Fruit fly (Drosophila melanogaster) whole organism, embryonic: Measurements from ENCODE around the gene Paris.

Source experiments
- Atf3 ChIP-seq: fragments of 200-800 bp; sonication (Bioruptor generic); optimal IDR thresholded peaks from 3 replicates; lab custom pipeline; 2016; ENCODE audit warnings: missing biosample characterization, missing genetic modification characterization
- B-H2 ChIP-seq: fragments of 200-800 bp; sonication (Bioruptor generic); optimal IDR thresholded peaks from 2 replicates; lab custom pipeline; 2018; ENCODE audit warnings: missing biosample characterization, mild to moderate bottlenecking, missing genetic modification characterization
- Bdp1 ChIP-seq: fragments of 200-800 bp; sonication (Bioruptor generic); optimal IDR thresholded peaks from 3 replicates; lab custom pipeline; 2016; ENCODE audit warnings: missing biosample characterization, missing genetic modification characterization
- BtbVII ChIP-seq: fragments of 200-800 bp; sonication (Bioruptor generic); optimal IDR thresholded peaks from 3 replicates; lab custom pipeline; 2017; ENCODE audit warnings: missing biosample characterization, mild to moderate bottlenecking, missing genetic modification characterization
- C15 ChIP-seq: fragments of 200-800 bp; sonication (Bioruptor generic); IDR thresholded peaks from 3 replicates; pipeline ENCODE4 v1.3.6; 2022; ENCODE audit warnings: missing biosample characterization, missing genetic modification characterization
- CG10431 ChIP-seq: fragments of 200-800 bp; sonication (Bioruptor generic); optimal IDR thresholded peaks from 3 replicates; lab custom pipeline; 2018; ENCODE audit warnings: missing biosample characterization, mild to moderate bottlenecking, missing genetic modification characterization
- CG11696 ChIP-seq: fragments of 200-800 bp; sonication (Bioruptor generic); IDR thresholded peaks from 2 replicates; pipeline ENCODE4 v1.3.6; 2022; ENCODE audit warnings: missing biosample characterization, missing genetic modification characterization
- CG12299 ChIP-seq: fragments of 200-800 bp; sonication (Bioruptor generic); optimal IDR thresholded peaks from 2 replicates; lab custom pipeline; 2018; ENCODE audit warnings: missing biosample characterization, mild to moderate bottlenecking, missing genetic modification characterization
- CG1233 ChIP-seq: fragments of 200-800 bp; sonication (Bioruptor generic); optimal IDR thresholded peaks from 4 replicates; lab custom pipeline; 2018; ENCODE audit warnings: missing biosample characterization, mild to moderate bottlenecking, missing genetic modification characterization
- CG14710 ChIP-seq: fragments of 200-800 bp; sonication (Bioruptor generic); optimal IDR thresholded peaks from 3 replicates; lab custom pipeline; 2019; ENCODE audit warnings: missing biosample characterization, mild to moderate bottlenecking, missing genetic modification characterization, moderate library complexity
- CG15601 ChIP-seq: fragments of 200-800 bp; sonication (Bioruptor generic); optimal IDR thresholded peaks from 3 replicates; lab custom pipeline; 2019; ENCODE audit warnings: missing biosample characterization, mild to moderate bottlenecking, missing genetic modification characterization, moderate library complexity
- CG16863 ChIP-seq: fragments of 200-800 bp; sonication (Bioruptor generic); optimal IDR thresholded peaks from 3 replicates; lab custom pipeline; 2016; ENCODE audit warnings: missing biosample characterization, missing genetic modification characterization
- CG17612 ChIP-seq: fragments of 200-800 bp; sonication (Bioruptor generic); IDR thresholded peaks from 2 replicates; pipeline ENCODE4 v1.3.6; 2022; ENCODE audit warnings: missing biosample characterization, missing genetic modification characterization
- CG2120 ChIP-seq: fragments of 200-800 bp; sonication (Bioruptor generic); optimal IDR thresholded peaks from 3 replicates; lab custom pipeline; 2016; ENCODE audit warnings: missing biosample characterization, missing genetic modification characterization
- CG2199 ChIP-seq: fragments of 200-800 bp; sonication (Bioruptor generic); IDR thresholded peaks from 3 replicates; pipeline ENCODE4 v1.3.6; 2022; ENCODE audit warnings: missing biosample characterization, missing genetic modification characterization
- CG31365 ChIP-seq: fragments of 200-800 bp; sonication (Bioruptor generic); optimal IDR thresholded peaks from 2 replicates; lab custom pipeline; 2018; ENCODE audit warnings: missing biosample characterization, mild to moderate bottlenecking, missing genetic modification characterization
- CG31441 ChIP-seq: fragments of 200-800 bp; sonication (Bioruptor generic); IDR thresholded peaks from 2 replicates; pipeline ENCODE4 v1.3.6; 2022; ENCODE audit warnings: missing biosample characterization, missing genetic modification characterization
- CG34422 ChIP-seq: fragments of 200-800 bp; sonication (Bioruptor generic); IDR thresholded peaks from 3 replicates; pipeline ENCODE4 v1.3.6; 2022; ENCODE audit warnings: missing biosample characterization, missing genetic modification characterization
- CG3838 ChIP-seq: fragments of 200-800 bp; sonication (Bioruptor generic); optimal IDR thresholded peaks from 3 replicates; lab custom pipeline; 2016; ENCODE audit warnings: missing biosample characterization, missing genetic modification characterization
- CG6654 ChIP-seq: fragments of 200-800 bp; sonication (Bioruptor generic); optimal IDR thresholded peaks from 2 replicates; lab custom pipeline; 2017; ENCODE audit warnings: missing biosample characterization, mild to moderate bottlenecking, missing genetic modification characterization
- CG6813 ChIP-seq: fragments of 200-800 bp; sonication (Bioruptor generic); optimal IDR thresholded peaks from 2 replicates; lab custom pipeline; 2017; ENCODE audit warnings: missing biosample characterization, missing genetic modification characterization, mild to moderate bottlenecking, moderate library complexity, missing genetic modification reagents
- CG8290 ChIP-seq, 3 experiments: fragments of 200-800 bp; sonication (Bioruptor generic); optimal IDR thresholded peaks; 2 replicates each; lab custom pipeline; 2016 to 2019; ENCODE audit warnings: missing biosample characterization in 3 of 3, missing genetic modification characterization in 3 of 3, mild to moderate bottlenecking in 2 of 3, moderate library complexity in 1 of 3
- CG8765 ChIP-seq: fragments of 200-800 bp; sonication (Bioruptor generic); IDR thresholded peaks from 2 replicates; pipeline ENCODE4 v1.3.6; 2022; ENCODE audit warnings: missing biosample characterization, missing genetic modification characterization
- CG9727 ChIP-seq: fragments of 200-800 bp; sonication (Bioruptor generic); optimal IDR thresholded peaks from 3 replicates; lab custom pipeline; 2017; ENCODE audit warnings: missing biosample characterization, mild to moderate bottlenecking, missing genetic modification characterization
- CTCF ChIP-seq: fragments of 200-800 bp; sonication (Bioruptor generic); optimal IDR thresholded peaks from 2 replicates; lab custom pipeline; 2017; ENCODE audit warnings: missing biosample characterization, mild to moderate bottlenecking, missing genetic modification characterization, moderate library complexity
- Dek ChIP-seq: fragments of 200-800 bp; sonication (Bioruptor generic); optimal IDR thresholded peaks from 3 replicates; lab custom pipeline; 2019; ENCODE audit warnings: missing biosample characterization, mild to moderate bottlenecking, missing genetic modification characterization, moderate library complexity
- Dref ChIP-seq: fragments of 200-800 bp; sonication (Bioruptor generic); IDR thresholded peaks from 2 replicates; pipeline ENCODE4 v1.3.6; 2022; ENCODE audit warnings: missing biosample characterization, missing genetic modification characterization
- ERR ChIP-seq: fragments of 200-800 bp; sonication (Bioruptor generic); optimal IDR thresholded peaks from 2 replicates; lab custom pipeline; 2016; ENCODE audit warnings: missing biosample characterization, missing genetic modification characterization
- GATAe ChIP-seq: fragments of 200-800 bp; sonication (Bioruptor generic); conservative IDR thresholded peaks from 2 replicates; pipeline ENCODE4 v1.3.6; 2022; ENCODE audit warnings: missing biosample characterization, missing genetic modification characterization
- Gsc ChIP-seq: fragments of 200-800 bp; sonication (Bioruptor generic); IDR thresholded peaks from 2 replicates; pipeline ENCODE4 v1.3.6; 2022; ENCODE audit warnings: missing biosample characterization, missing genetic modification characterization
- H15 ChIP-seq: fragments of 200-800 bp; sonication (Bioruptor generic); IDR thresholded peaks from 3 replicates; pipeline ENCODE4 v1.3.6; 2022; ENCODE audit warnings: missing biosample characterization, missing genetic modification characterization
- HmgD ChIP-seq: fragments of 200-800 bp; sonication (Bioruptor generic); optimal IDR thresholded peaks from 3 replicates; lab custom pipeline; 2016; ENCODE audit warnings: missing biosample characterization, missing genetic modification characterization
- HmgZ ChIP-seq: fragments of 200-800 bp; sonication (Bioruptor generic); optimal IDR thresholded peaks from 2 replicates; lab custom pipeline; 2018; ENCODE audit warnings: missing biosample characterization, mild to moderate bottlenecking, missing genetic modification characterization
- Jarid2 ChIP-seq: fragments of 200-800 bp; sonication (Bioruptor generic); optimal IDR thresholded peaks from 3 replicates; lab custom pipeline; 2017; ENCODE audit warnings: mild to moderate bottlenecking, missing biosample characterization, missing genetic modification reagents, missing genetic modification characterization
- MBD-R2 ChIP-seq: fragments of 200-800 bp; sonication (Bioruptor generic); IDR thresholded peaks from 2 replicates; pipeline ENCODE4 v1.3.6; 2022; ENCODE audit warnings: missing biosample characterization, missing genetic modification characterization
- NC2α ChIP-seq: fragments of 200-800 bp; sonication (Bioruptor generic); optimal IDR thresholded peaks from 2 replicates; lab custom pipeline; 2016; ENCODE audit warnings: missing biosample characterization, missing genetic modification characterization
- Sry-δ ChIP-seq: fragments of 200-800 bp; sonication (Bioruptor generic); optimal IDR thresholded peaks from 2 replicates; lab custom pipeline; 2016; ENCODE audit warnings: missing biosample characterization, missing genetic modification characterization
- Ssrp ChIP-seq: fragments of 200-800 bp; sonication (Bioruptor generic); optimal IDR thresholded peaks from 2 replicates; lab custom pipeline; 2018; ENCODE audit warnings: missing biosample characterization, mild to moderate bottlenecking, missing genetic modification characterization, moderate library complexity
- amos ChIP-seq: fragments of 200-800 bp; sonication (Bioruptor generic); IDR thresholded peaks from 2 replicates; pipeline ENCODE4 v1.3.6; 2022; ENCODE audit warnings: missing biosample characterization, missing genetic modification characterization; ENCODE audit not compliant: partially characterized antibody
- bbx ChIP-seq: fragments of 200-800 bp; sonication (Bioruptor generic); IDR thresholded peaks from 2 replicates; pipeline ENCODE4 v1.3.6; 2022; ENCODE audit warnings: missing biosample characterization, missing genetic modification characterization; ENCODE audit not compliant: partially characterized antibody
- bowl ChIP-seq: fragments of 200-800 bp; sonication (Bioruptor generic); IDR thresholded peaks from 2 replicates; pipeline ENCODE4 v1.3.6; 2022; ENCODE audit warnings: missing biosample characterization, missing genetic modification characterization
- ci ChIP-seq: fragments of 200-800 bp; sonication (Bioruptor generic); IDR thresholded peaks from 3 replicates; pipeline ENCODE4 v1.3.6; 2022; ENCODE audit warnings: missing biosample characterization, missing genetic modification characterization
- croc ChIP-seq: fragments of 200-800 bp; sonication (Bioruptor generic); conservative IDR thresholded peaks from 3 replicates; pipeline ENCODE4 v1.3.6; 2022; ENCODE audit warnings: missing biosample characterization, missing genetic modification characterization
- ftz-f1 ChIP-seq: fragments of 200-800 bp; sonication (Bioruptor generic); optimal IDR thresholded peaks from 2 replicates; lab custom pipeline; 2016; ENCODE audit warnings: missing biosample characterization, missing genetic modification characterization
- gro ChIP-seq: fragments of 200-800 bp; sonication (Bioruptor generic); optimal IDR thresholded peaks from 2 replicates; lab custom pipeline; 2016; ENCODE audit warnings: missing biosample characterization, missing genetic modification characterization
- h ChIP-seq: fragments of >200 bp; optimal IDR thresholded peaks from 2 replicates; lab custom pipeline; 2017
- hbn ChIP-seq: fragments of 200-800 bp; sonication (Bioruptor generic); IDR thresholded peaks from 2 replicates; pipeline ENCODE4 v1.3.6; 2022; ENCODE audit warnings: missing biosample characterization, missing genetic modification characterization; ENCODE audit not compliant: partially characterized antibody
- maf-S ChIP-seq: fragments of 200-800 bp; sonication (Bioruptor generic); optimal IDR thresholded peaks from 2 replicates; lab custom pipeline; 2016; ENCODE audit warnings: missing biosample characterization, missing genetic modification characterization
- mam ChIP-seq: fragments of 200-800 bp; sonication (Bioruptor generic); optimal IDR thresholded peaks from 3 replicates; lab custom pipeline; 2016; ENCODE audit warnings: missing biosample characterization, missing genetic modification characterization
- phol ChIP-seq: fragments of 200-800 bp; sonication (Bioruptor generic); optimal IDR thresholded peaks from 3 replicates; lab custom pipeline; 2018; ENCODE audit warnings: missing biosample characterization, mild to moderate bottlenecking, missing genetic modification characterization, moderate library complexity
- pita ChIP-seq: fragments of 200-800 bp; sonication (Bioruptor generic); optimal IDR thresholded peaks from 2 replicates; lab custom pipeline; 2017; ENCODE audit warnings: missing biosample characterization, mild to moderate bottlenecking, missing genetic modification characterization

The Paris gene

DNA sequence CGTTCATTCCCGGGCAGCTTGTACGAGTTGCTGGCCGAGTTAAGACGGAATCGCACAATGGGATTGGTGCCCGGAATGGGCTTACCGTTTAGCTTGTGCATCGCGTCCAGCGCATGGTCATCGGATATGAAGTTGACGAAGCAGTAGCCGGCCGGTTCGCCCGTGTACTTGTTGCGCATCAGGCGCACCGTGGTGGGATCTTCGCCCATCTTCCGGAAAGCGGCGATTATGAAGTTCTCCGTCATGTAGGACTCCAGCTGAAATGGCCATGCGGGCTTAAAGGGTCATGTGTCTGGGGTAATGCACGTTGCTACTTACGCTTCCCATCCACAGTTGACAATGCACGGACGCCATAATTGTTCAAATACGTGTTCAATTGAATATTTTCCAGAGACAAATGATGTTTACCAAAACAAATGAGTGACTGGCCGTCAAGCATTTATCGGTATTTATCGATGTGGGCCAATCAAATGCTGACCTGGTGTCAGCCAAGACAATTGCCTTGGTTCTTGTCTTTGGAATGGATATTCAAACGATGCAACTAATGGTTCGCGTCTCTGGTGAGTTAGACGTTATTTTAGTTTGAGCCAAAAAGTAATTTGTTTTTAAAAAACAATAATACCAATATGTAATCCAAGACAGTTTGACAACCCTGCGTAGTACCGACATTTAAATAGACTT, 9.3 kb upstream of the Paris start, which contains the start of the genes Secp43 and ND-B8 (continued):
- TF ChIP-seq CG14710 (tag; lab: Kevin White, UChicago) (peak; percentile 77), CG1233 (GFP tag; lab: Kevin White, UChicago) (no peak), B-H2 (GFP tag; lab: Kevin White, UChicago) (peak; percentile 74), CG3838 (GFP tag; lab: Kevin White, UChicago) (no peak), CG15601 (no peak), CTCF (peak; percentile 72), ci (GFP tag; lab: Robert Waterston, UW) (no peak), BtbVII (GFP tag; lab: Kevin White, UChicago) (no peak), CG6654 (GFP tag; lab: Kevin White, UChicago) (no peak), croc (GFP tag; lab: Robert Waterston, UW) (no peak), CG12299 (tag; lab: Kevin White, UChicago) (no peak), CG8765 (no peak), H15 (GFP tag; lab: Robert Waterston, UW) (no peak), Dek (tag; lab: Kevin White, UChicago) (peak; percentile 27), CG2120 (GFP tag; lab: Kevin White, UChicago) (peak; percentile 12), CG10431 (GFP tag; lab: Kevin White, UChicago) (no peak), GATAe (GFP tag; lab: Robert Waterston, UW) (no peak), Bdp1 (GFP tag; lab: Kevin White, UChicago) (no peak), C15 (GFP tag; lab: Robert Waterston, UW) (no peak), Jarid2 (no peak), bowl (GFP tag; lab: Robert Waterston, UW) (no peak), NC2α (GFP tag; lab: Kevin White, UChicago) (no peak), gro (GFP tag; lab: Kevin White, UChicago) (peak; percentile 45), phol (tag; lab: Kevin White, UChicago) (peak; percentile 64), CG31441 (GFP tag; lab: Robert Waterston, UW) (no peak), maf-S (GFP tag; lab: Kevin White, UChicago) (no peak), pita (GFP tag; lab: Kevin White, UChicago) (peak; percentile 90), CG16863 (GFP tag; lab: Kevin White, UChicago) (no peak), Dref (GFP tag; lab: Robert Waterston, UW) (peak; percentile 96), CG9727 (GFP tag; lab: Kevin White, UChicago) (no peak), amos (GFP tag; lab: Robert Waterston, UW) (peak; percentile 80), Atf3 (no peak), h (lab: Kevin White, UChicago) (no peak)
- TF ChIP-seq, all 482 proteins: peak for 116

DNA sequence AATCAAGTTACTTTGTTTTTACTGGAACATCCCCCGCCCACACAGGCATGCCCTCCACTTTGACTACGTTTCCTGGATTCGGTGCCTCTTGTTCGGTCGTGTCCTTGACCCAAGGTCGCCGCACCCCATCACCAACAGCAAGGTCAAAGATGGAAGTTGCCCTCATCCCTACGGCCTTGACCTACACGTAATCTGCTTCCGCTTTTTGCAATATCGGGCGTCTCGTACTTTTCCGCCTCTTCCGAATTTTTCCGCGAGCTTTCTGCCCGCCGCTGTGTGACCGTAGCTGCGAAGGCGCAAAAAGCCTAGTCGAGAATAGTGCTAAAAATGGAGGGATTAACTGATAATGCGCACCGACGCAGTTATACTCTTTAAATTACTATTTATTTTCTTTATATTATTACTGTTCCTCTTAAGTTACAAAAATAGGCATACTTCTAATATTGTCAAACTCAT, 6.8 kb upstream of the Paris start, which contains the start of gene Gs1l:
TSS of gene Gs1l (minus strand) at position 269 of the 456 bp plus-strand sequence.
- TF ChIP-seq CG6813 (GFP tag; lab: Kevin White, UChicago) (no peak), Ssrp (tag; lab: Kevin White, UChicago) (peak; percentile 42), CG17612 (GFP tag; lab: Robert Waterston, UW) (no peak), CG11696 (GFP tag; lab: Robert Waterston, UW) (0 out of 2 replicates have a peak, but pooled peaks have one; percentile 8), CG8290 (GFP tag; optimal IDR thresholded peaks at IDR 0.05; lab: Kevin White, UChicago) (no peak), CG8290 (tag; optimal IDR thresholded peaks at IDR 0.05; lab: Kevin White, UChicago) (peak in 1 of 2 experiments; percentile 49), MBD-R2 (GFP tag; lab: Robert Waterston, UW) (peak; percentile 86), ftz-f1 (peak; percentile 88), hbn (GFP tag; lab: Robert Waterston, UW) (no peak), ERR (GFP tag; lab: Kevin White, UChicago) (peak; percentile 88), CG2199 (GFP tag; lab: Robert Waterston, UW) (no peak), CG34422 (GFP tag; lab: Robert Waterston, UW) (peak; percentile 36; the same call in 1 of the 3 replicates), Sry-δ (GFP tag; lab: Kevin White, UChicago) (no peak), mam (no peak), bbx (GFP tag; lab: Robert Waterston, UW) (peak; percentile 42; the same call in 1 of the 2 replicates), HmgD (GFP tag; lab: Kevin White, UChicago) (no peak), CG31365 (no peak), Gsc (GFP tag; lab: Robert Waterston, UW) (no peak), HmgZ (tag; lab: Kevin White, UChicago) (no peak)
